Worm (Caenorhabditis elegans) whole organism, L4 larva: ENCODE data around the gene Y39B6A.7.
A peak's percentile ranks its signal among the peaks of the same experiment; 100 is the strongest.

Source experiments
- D1046.2 ChIP-seq: fragments of 200-800 bp; sonication (Bioruptor generic); IDR thresholded peaks from 2 replicates; pipeline ENCODE4 v1.3.6; 2022; ENCODE audit warnings: missing genetic modification characterization, missing compliant biosample characterization
- F26F4.8 ChIP-seq: fragments of 200-800 bp; sonication (Bioruptor generic); conservative IDR thresholded peaks from 2 replicates; pipeline ENCODE4 v1.3.6; 2022; ENCODE audit warnings: missing genetic modification characterization, missing compliant biosample characterization
- F37D6.2 ChIP-seq: sonication (generic microtip); optimal IDR thresholded peaks from 2 replicates; lab custom pipeline; 2016; ENCODE audit warnings: mild to moderate bottlenecking, missing genetic modification characterization, missing compliant biosample characterization
- F49E8.2 ChIP-seq: sonication (generic microtip); optimal IDR thresholded peaks from 2 replicates; lab custom pipeline; 2016; ENCODE audit warnings: missing compliant biosample characterization, mild to moderate bottlenecking, missing genetic modification characterization, borderline replicate concordance
- Y105C5A.15 ChIP-seq: fragments of 200-800 bp; sonication (Bioruptor generic); IDR thresholded peaks from 2 replicates; pipeline ENCODE4 v1.3.6; 2022; ENCODE audit warnings: missing genetic modification characterization, missing compliant biosample characterization
- Y5F2A.4 ChIP-seq: fragments of 200-800 bp; sonication (Bioruptor generic); optimal IDR thresholded peaks from 2 replicates; lab custom pipeline; 2018; ENCODE audit warnings: mild to moderate bottlenecking, missing genetic modification characterization, missing compliant biosample characterization
- ZK337.2 ChIP-seq: fragments of 200-800 bp; sonication (Bioruptor generic); IDR thresholded peaks from 2 replicates; pipeline ENCODE4 v1.3.6; 2022; ENCODE audit warnings: missing genetic modification reagents, missing genetic modification characterization, missing compliant biosample characterization
- ZK546.5 ChIP-seq, 2 experiments: sonication (generic microtip); optimal IDR thresholded peaks; 2 replicates each; lab custom pipeline; 2017; ENCODE audit warnings: missing biosample characterization in 2 of 2, missing genetic modification characterization in 2 of 2
- aha-1 ChIP-seq: fragments of 150-350 bp; peaks from one replicate; lab custom pipeline; 2014; ENCODE audit warnings: missing biosample characterization, missing genetic modification characterization
- ama-1 ChIP-seq: fragments of 150-350 bp; optimal IDR thresholded peaks from 2 replicates; lab custom pipeline; 2014; ENCODE audit warnings: inconsistent platforms, mixed read lengths
- arid-1 ChIP-seq: fragments of 200-800 bp; sonication (Bioruptor generic); conservative IDR thresholded peaks from 2 replicates; pipeline ENCODE4 v1.3.6; 2022; ENCODE audit warnings: missing genetic modification reagents, missing genetic modification characterization, missing compliant biosample characterization
- ceh-20 ChIP-seq: fragments of 200-800 bp; sonication (Bioruptor generic); IDR thresholded peaks from 2 replicates; pipeline ENCODE4 v1.3.6; 2022; ENCODE audit warnings: missing genetic modification reagents, missing genetic modification characterization, missing compliant biosample characterization
- ceh-62 ChIP-seq: sonication (generic microtip); optimal IDR thresholded peaks from 2 replicates; lab custom pipeline; 2017; ENCODE audit warnings: missing biosample characterization, missing genetic modification characterization
- daf-12 ChIP-seq: fragments of 150-350 bp; optimal IDR thresholded peaks from 2 replicates; lab custom pipeline; 2014; ENCODE audit warnings: missing biosample characterization, missing genetic modification reagents, missing genetic modification characterization
- daf-19 ChIP-seq: fragments of 200-800 bp; sonication (Bioruptor generic); conservative IDR thresholded peaks from 2 replicates; pipeline ENCODE4 v1.3.6; 2022; ENCODE audit warnings: missing genetic modification characterization, missing compliant biosample characterization
- daf-8 ChIP-seq: fragments of 200-800 bp; sonication (Bioruptor generic); IDR thresholded peaks from 2 replicates; pipeline ENCODE4 v1.3.6; 2022; ENCODE audit warnings: missing genetic modification characterization, missing compliant biosample characterization
- dmd-6 ChIP-seq: fragments of 200-800 bp; sonication (Bioruptor generic); IDR thresholded peaks from 2 replicates; pipeline ENCODE4 v1.3.6; 2022; ENCODE audit warnings: missing genetic modification reagents, missing genetic modification characterization, missing compliant biosample characterization
- dmd-9 ChIP-seq: fragments of 200-800 bp; sonication (Bioruptor generic); IDR thresholded peaks from 2 replicates; pipeline ENCODE4 v1.3.6; 2022; ENCODE audit warnings: missing genetic modification reagents, missing genetic modification characterization, missing compliant biosample characterization
- dpl-1 ChIP-seq: fragments of 150-350 bp; optimal IDR thresholded peaks from 2 replicates; lab custom pipeline; 2014; ENCODE audit warnings: missing biosample characterization, missing genetic modification reagents, missing genetic modification characterization
- duxl-1 ChIP-seq: sonication (generic microtip); optimal IDR thresholded peaks from 2 replicates; lab custom pipeline; 2016; ENCODE audit warnings: mild to moderate bottlenecking, missing genetic modification characterization, moderate library complexity, missing compliant biosample characterization; ENCODE audit not compliant: poor library complexity
- dve-1 ChIP-seq: sonication (generic microtip); optimal IDR thresholded peaks from 2 replicates; lab custom pipeline; 2017; ENCODE audit warnings: antibody characterized with exemption, mild to moderate bottlenecking, missing genetic modification characterization, missing compliant biosample characterization; ENCODE audit not compliant: insufficient read depth
- egl-27 ChIP-seq: sonication (generic microtip); optimal IDR thresholded peaks from 3 replicates; lab custom pipeline; 2017; ENCODE audit warnings: missing biosample characterization, missing genetic modification reagents, missing genetic modification characterization
- egl-43 ChIP-seq: fragments of 200-800 bp; sonication (Bioruptor generic); IDR thresholded peaks from 2 replicates; pipeline ENCODE4 v1.3.6; 2022; ENCODE audit warnings: missing genetic modification reagents, missing genetic modification characterization, missing compliant biosample characterization
- hif-1 ChIP-seq, 2 experiments: sonication (generic microtip); optimal IDR thresholded peaks; 2 replicates each; lab custom pipeline; 2016 to 2017; ENCODE audit warnings: missing compliant biosample characterization in 2 of 2, missing genetic modification characterization in 2 of 2, missing genetic modification reagents in 2 of 2, missing genotype in 2 of 2, mild to moderate bottlenecking in 1 of 2
- lim-7 ChIP-seq: fragments of 200-800 bp; sonication (Bioruptor generic); IDR thresholded peaks from 2 replicates; pipeline ENCODE4 v1.3.6; 2022; ENCODE audit warnings: missing genetic modification characterization, missing compliant biosample characterization
- lin-1 ChIP-seq: fragments of 200-800 bp; sonication (Bioruptor generic); IDR thresholded peaks from 2 replicates; pipeline ENCODE4 v1.3.6; 2022; ENCODE audit warnings: missing genetic modification reagents, missing genetic modification characterization, missing compliant biosample characterization
- lin-39 ChIP-seq: fragments of 150-350 bp; optimal IDR thresholded peaks from 2 replicates; lab custom pipeline; 2014; ENCODE audit warnings: missing biosample characterization, missing genetic modification reagents, missing genetic modification characterization
- lsy-2 ChIP-seq, 2 experiments: fragments of 150-350 bp in 1 of 2; sonication (generic microtip) in 1 of 2; optimal IDR thresholded peaks; 2 replicates each; lab custom pipeline; 2014 to 2017; ENCODE audit warnings: missing biosample characterization in 2 of 2, missing genetic modification characterization in 2 of 2
- mxl-2 ChIP-seq: fragments of 200-800 bp; sonication (Bioruptor generic); conservative IDR thresholded peaks from 2 replicates; pipeline ENCODE4 v1.3.6; 2022; ENCODE audit warnings: missing genetic modification reagents, missing genetic modification characterization, missing compliant biosample characterization
- nhr-10 ChIP-seq: fragments of 150-350 bp; optimal IDR thresholded peaks from 2 replicates; lab custom pipeline; 2014; ENCODE audit warnings: missing biosample characterization, missing genetic modification characterization
- nhr-111 ChIP-seq: fragments of 200-800 bp; sonication (Bioruptor generic); optimal IDR thresholded peaks from 2 replicates; lab custom pipeline; 2018; ENCODE audit warnings: mild to moderate bottlenecking, missing genetic modification characterization, missing compliant biosample characterization
- nhr-42 ChIP-seq: fragments of 200-800 bp; sonication (Bioruptor generic); IDR thresholded peaks from 2 replicates; pipeline ENCODE4 v1.3.6; 2022; ENCODE audit warnings: missing genetic modification characterization, missing compliant biosample characterization
- nhr-6 ChIP-seq: fragments of 150-350 bp; optimal IDR thresholded peaks from 2 replicates; lab custom pipeline; 2014; ENCODE audit warnings: missing biosample characterization, missing genetic modification characterization
- pha-4 ChIP-seq, 2 experiments: fragments of 150-350 bp in 1 of 2; fragments of 200-800 bp in 1 of 2; sonication (Bioruptor generic) in 1 of 2; IDR thresholded peaks in 1 of 2; optimal IDR thresholded peaks in 1 of 2; 2 replicates each; pipeline versions ENCODE4 v1.3.6 to Lab custom; 2014 to 2022; ENCODE audit warnings: missing genetic modification characterization in 2 of 2, missing genetic modification reagents in 2 of 2, missing biosample characterization in 1 of 2, missing compliant biosample characterization in 1 of 2
- php-3 ChIP-seq: fragments of 200-800 bp; sonication (Bioruptor generic); IDR thresholded peaks from 2 replicates; pipeline ENCODE4 v1.3.6; 2022; ENCODE audit warnings: missing genetic modification reagents, missing genetic modification characterization, missing compliant biosample characterization
- sdz-12 ChIP-seq: fragments of 200-800 bp; sonication (Bioruptor generic); optimal IDR thresholded peaks from 2 replicates; lab custom pipeline; 2018; ENCODE audit warnings: mild to moderate bottlenecking, missing genetic modification characterization, missing compliant biosample characterization
- set-16 ChIP-seq: fragments of 200-800 bp; sonication (Bioruptor generic); IDR thresholded peaks from 2 replicates; pipeline ENCODE4 v1.3.6; 2022; ENCODE audit warnings: missing genetic modification reagents, missing genetic modification characterization, missing compliant biosample characterization
- snpc-1.2 ChIP-seq: fragments of 200-800 bp; sonication (Bioruptor generic); IDR thresholded peaks from 2 replicates; pipeline ENCODE4 v1.3.6; 2022; ENCODE audit warnings: missing genetic modification reagents, missing genetic modification characterization, missing compliant biosample characterization
- snpc-4 ChIP-seq: fragments of 150-350 bp; optimal IDR thresholded peaks from 2 replicates; lab custom pipeline; 2014; ENCODE audit warnings: missing biosample characterization, missing genetic modification characterization
- spr-1 ChIP-seq: sonication (generic microtip); optimal IDR thresholded peaks from 2 replicates; lab custom pipeline; 2016; ENCODE audit warnings: mild to moderate bottlenecking, missing genetic modification characterization, missing compliant biosample characterization
- spr-3 ChIP-seq: fragments of 200-800 bp; sonication (Bioruptor generic); optimal IDR thresholded peaks from 2 replicates; lab custom pipeline; 2018; ENCODE audit warnings: mild to moderate bottlenecking, missing genetic modification characterization, missing compliant biosample characterization
- zag-1 ChIP-seq: fragments of 150-350 bp; optimal IDR thresholded peaks from 2 replicates; lab custom pipeline; 2014; ENCODE audit warnings: missing biosample characterization, missing genetic modification characterization
- zfp-2 ChIP-seq: sonication (generic microtip); optimal IDR thresholded peaks from 2 replicates; lab custom pipeline; 2016; ENCODE audit warnings: mild to moderate bottlenecking, missing genetic modification characterization, missing compliant biosample characterization
- zfp-3 ChIP-seq: fragments of 200-800 bp; sonication (Bioruptor generic); conservative IDR thresholded peaks from 2 replicates; pipeline ENCODE4 v1.3.6; 2022; ENCODE audit warnings: missing genetic modification reagents, missing genetic modification characterization, missing compliant biosample characterization
- ztf-7 ChIP-seq: fragments of 150-350 bp; optimal IDR thresholded peaks from 2 replicates; lab custom pipeline; 2014; ENCODE audit warnings: missing biosample characterization, missing genetic modification characterization

The Y39B6A.7 gene

ce11 chrV:19129497-19130212, 19.3 kb downstream of the Y39B6A.7 start:
- TF ChIP-seq ZK337.2 (GFP tag; lab: Robert Waterston, UW) (0 out of 2 replicates have a peak, but pooled peaks have one; percentile 28), egl-27 (tag; lab: Kevin White, UChicago) (no peak), daf-12 (tag; lab: Kevin White, UChicago) (no peak), F37D6.2 (tag; lab: Kevin White, UChicago) (no peak), nhr-42 (GFP tag; lab: Robert Waterston, UW) (no peak), set-16 (GFP tag; lab: Robert Waterston, UW) (peak; percentile 89), spr-3 (GFP tag; lab: Kevin White, UChicago) (no peak)

ce11 chrV:19127225-19127624, 21.7 kb downstream of the Y39B6A.7 start, which contains the start of gene dyf-17:
TSS of gene dyf-17 (plus strand) at chrV:19127525.
- TF ChIP-seq spr-1 (tag; lab: Kevin White, UChicago), result no peak
- TF ChIP-seq duxl-1, result no peak
- TF ChIP-seq aha-1 (tag; lab: Kevin White, UChicago), result peak; percentile 40
- TF ChIP-seq, all 104 proteins: peak for 1

- no peak for TF ChIP-seq nhr-6 (tag; lab: Kevin White, UChicago)
- TF ChIP-seq nhr-111, result peak; percentile 62
- TF ChIP-seq Y105C5A.15 (GFP tag; lab: Robert Waterston, UW), result peak; percentile 78
- no peak; the same call in 1 of the 2 replicates for TF ChIP-seq lin-1 (GFP tag; lab: Robert Waterston, UW)
- peak; percentile 40; the same call in 1 of the 2 replicates for TF ChIP-seq zfp-3 (GFP tag; lab: Robert Waterston, UW)
- TF ChIP-seq zfp-2, result peak; percentile 20
- 0 out of 2 replicates have a peak, but pooled peaks have one; percentile 64 for TF ChIP-seq D1046.2 (GFP tag; lab: Robert Waterston, UW)
- no peak for TF ChIP-seq F49E8.2 (tag; lab: Kevin White, UChicago)
- peak in 1 of 2 experiments; percentile 65 for TF ChIP-seq lsy-2 (tag; optimal IDR thresholded peaks at IDR 0.05; lab: Kevin White, UChicago)
- no peak for TF ChIP-seq lin-39 (tag; lab: Kevin White, UChicago)
- TF ChIP-seq dmd-9 (GFP tag; lab: Robert Waterston, UW), result peak; percentile 58; the same call in 1 of the 2 replicates
- TF ChIP-seq Y5F2A.4 (GFP tag; lab: Kevin White, UChicago), result peak; percentile 70
- peak; percentile 58 for TF ChIP-seq ceh-20 (GFP tag; lab: Robert Waterston, UW)
- TF ChIP-seq dmd-6, result peak; percentile 73
- peak in 1 of 2 experiments; percentile 63 for TF ChIP-seq hif-1 (tag; optimal IDR thresholded peaks at IDR 0.05; lab: Kevin White, UChicago)
- TF ChIP-seq ceh-62 (tag; lab: Kevin White, UChicago), result no peak
- TF ChIP-seq lim-7 (GFP tag; lab: Robert Waterston, UW), result peak; percentile 91
- no peak for TF ChIP-seq sdz-12 (GFP tag; lab: Kevin White, UChicago)
- peak; percentile 92 for TF ChIP-seq pha-4 (GFP tag; IDR thresholded peaks at IDR 0.05; lab: Robert Waterston, UW)
- TF ChIP-seq pha-4 (tag; optimal IDR thresholded peaks at IDR 0.05; lab: Kevin White, UChicago), result no peak
- TF ChIP-seq dpl-1, result peak; percentile 8
- no peak for TF ChIP-seq ztf-7 (tag; lab: Kevin White, UChicago)
- TF ChIP-seq zag-1, result no peak
- TF ChIP-seq aha-1 (tag; lab: Kevin White, UChicago), result no peak
- TF ChIP-seq F26F4.8 (GFP tag; lab: Robert Waterston, UW), result peak; percentile 78
- TF ChIP-seq F37D6.2 (tag; lab: Kevin White, UChicago), result no peak
- TF ChIP-seq arid-1 (GFP tag; lab: Robert Waterston, UW), result peak; percentile 88
- no peak for TF ChIP-seq daf-8 (GFP tag; lab: Robert Waterston, UW)
- peak; percentile 95 for TF ChIP-seq egl-43
- no peak for TF ChIP-seq mxl-2
- TF ChIP-seq set-16 (GFP tag; lab: Robert Waterston, UW), result peak; percentile 95
- TF ChIP-seq daf-19 (GFP tag; lab: Robert Waterston, UW), result no peak
- TF ChIP-seq dve-1, result peak; percentile 53
- peak; percentile 69 for TF ChIP-seq snpc-1.2 (GFP tag; lab: Robert Waterston, UW)
- no peak for TF ChIP-seq ama-1
- no peak for TF ChIP-seq nhr-10 (tag; lab: Kevin White, UChicago)
- TF ChIP-seq daf-12 (tag; lab: Kevin White, UChicago), result no peak
- no peak for TF ChIP-seq snpc-4 (tag; lab: Kevin White, UChicago)
- TF ChIP-seq ZK546.5 (tag; optimal IDR thresholded peaks at IDR 0.05; lab: Kevin White, UChicago), result no peak
- no peak; the same call in 1 of the 2 replicates for TF ChIP-seq php-3 (GFP tag; lab: Robert Waterston, UW)
Measured at ce11 chrV:19125812-19126211, 23.1 kb downstream of the Y39B6A.7 start.
